Worm (Caenorhabditis elegans): ENCODE results near the gene R07B1.7.

DNA sequence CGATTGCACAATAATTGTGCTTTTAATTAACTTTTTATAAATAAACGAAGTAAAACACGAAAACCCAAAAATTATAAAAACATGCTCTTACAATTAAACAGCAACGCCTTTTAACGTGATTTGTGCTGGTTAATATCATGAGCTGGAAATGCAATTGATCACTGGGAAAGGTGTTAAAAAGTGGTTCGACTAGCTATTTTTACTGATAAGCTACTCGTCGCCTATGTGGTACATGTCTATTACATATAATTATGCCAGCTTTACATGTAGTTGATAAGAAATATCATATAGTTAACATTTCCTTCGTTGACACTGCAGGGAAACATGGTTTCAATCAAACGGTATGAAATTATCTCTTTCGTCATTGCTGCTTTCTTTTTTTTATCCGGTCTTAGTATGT, 10.9 kb upstream of the R07B1.7 start, which contains the start of gene scav-5:
- TF ChIP-seq nhr-12 (tag; optimal IDR thresholded peaks at IDR 0.05) (no peak), pha-4 (tag; optimal IDR thresholded peaks at IDR 0.05) (no peak), ztf-11 (tag; optimal IDR thresholded peaks at IDR 0.05) (no peak), lin-13 (tag; optimal IDR thresholded peaks at IDR 0.05) (no peak)

All from whole organism, mixed stage, embryonic.